Fruit fly (Drosophila melanogaster) whole organism, adult: Measurements from ENCODE around the gene CG13605.

ENCODE experiments used
- CG12768 ChIP-seq: fragments of 200-800 bp; sonication (Bioruptor generic); optimal IDR thresholded peaks from 2 replicates; lab custom pipeline; 2017; ENCODE audit warnings: missing biosample characterization, missing genetic modification characterization, mild to moderate bottlenecking, moderate library complexity, missing genetic modification reagents
- CG14711 ChIP-seq: fragments of 200-800 bp; sonication (Bioruptor generic); optimal IDR thresholded peaks from 2 replicates; lab custom pipeline; 2018; ENCODE audit warnings: missing biosample characterization, mild to moderate bottlenecking, missing genetic modification characterization, moderate library complexity
- CG1620 ChIP-seq: fragments of 200-800 bp; sonication (Bioruptor generic); optimal IDR thresholded peaks from 2 replicates; lab custom pipeline; 2016; ENCODE audit warnings: missing biosample characterization, missing genetic modification characterization
- CG7101 ChIP-seq: fragments of 200-800 bp; sonication (Bioruptor generic); optimal IDR thresholded peaks from 2 replicates; lab custom pipeline; 2018; ENCODE audit warnings: missing biosample characterization, mild to moderate bottlenecking, missing genetic modification characterization, moderate library complexity
- Clk ChIP-seq: fragments of 200-800 bp; sonication (Bioruptor generic); optimal IDR thresholded peaks from 2 replicates; lab custom pipeline; 2017; ENCODE audit warnings: missing biosample characterization, missing genetic modification characterization
- Hr96 ChIP-seq: fragments of 200-800 bp; sonication (Bioruptor generic); optimal IDR thresholded peaks from 2 replicates; lab custom pipeline; 2016; ENCODE audit warnings: missing biosample characterization, missing genetic modification characterization
- cic ChIP-seq: fragments of 200-800 bp; sonication (Bioruptor generic); optimal IDR thresholded peaks from 2 replicates; lab custom pipeline; 2017; ENCODE audit warnings: missing biosample characterization, mild to moderate bottlenecking, missing genetic modification characterization, moderate library complexity
- cnc ChIP-seq, 2 experiments: fragments of >200 bp; optimal IDR thresholded peaks; 2 replicates each; lab custom pipeline; 2017
- kay ChIP-seq: fragments of 200-800 bp; sonication (Bioruptor generic); peaks from one replicate; lab custom pipeline; 2016; ENCODE audit warnings: missing biosample characterization, missing genetic modification characterization, borderline replicate concordance
- ovo ChIP-seq: fragments of 200-800 bp; sonication (Bioruptor generic); optimal IDR thresholded peaks from 2 replicates; lab custom pipeline; 2016; ENCODE audit warnings: missing biosample characterization, missing genetic modification characterization
- pad ChIP-seq: fragments of 200-800 bp; sonication (Bioruptor generic); optimal IDR thresholded peaks from 3 replicates; lab custom pipeline; 2017; ENCODE audit warnings: missing biosample characterization, missing genetic modification characterization, mild to moderate bottlenecking, moderate library complexity, missing genetic modification reagents

dm6 chr3R:24099039-24100026, 12.9 kb downstream of the CG13605 start:
- TF ChIP-seq CG7101 (tag; lab: Kevin White, UChicago): peak; percentile 58
- peak; percentile 61 for TF ChIP-seq CG14711 (tag; lab: Kevin White, UChicago)
- no peak for TF ChIP-seq ovo (GFP tag; lab: Kevin White, UChicago)
- peak; percentile 36 for TF ChIP-seq cic (GFP tag; lab: Kevin White, UChicago)
- TF ChIP-seq Hr96: no peak
- no peak for TF ChIP-seq Clk (GFP tag; lab: Kevin White, UChicago)
- no peak for TF ChIP-seq cnc (optimal IDR thresholded peaks at IDR 0.05; lab: Kevin White, UChicago)
- peak; percentile 2 for TF ChIP-seq CG12768 (GFP tag; lab: Kevin White, UChicago)
- TF ChIP-seq kay: peak; percentile 82
- no peak for TF ChIP-seq CG1620 (GFP tag; lab: Kevin White, UChicago)
- TF ChIP-seq pad (GFP tag; lab: Kevin White, UChicago): no peak
